Fruit fly (Drosophila melanogaster) S2 (cell line): ENCODE data around the gene ph-d.

Experiments
- CG8478 ChIP-seq: fragments of >200 bp; optimal IDR thresholded peaks from 2 replicates; lab custom pipeline; 2018
- CTCF ChIP-seq, 2 experiments: fragments of >200 bp; optimal IDR thresholded peaks; 2 replicates each; lab custom pipeline; 2018

DNA sequence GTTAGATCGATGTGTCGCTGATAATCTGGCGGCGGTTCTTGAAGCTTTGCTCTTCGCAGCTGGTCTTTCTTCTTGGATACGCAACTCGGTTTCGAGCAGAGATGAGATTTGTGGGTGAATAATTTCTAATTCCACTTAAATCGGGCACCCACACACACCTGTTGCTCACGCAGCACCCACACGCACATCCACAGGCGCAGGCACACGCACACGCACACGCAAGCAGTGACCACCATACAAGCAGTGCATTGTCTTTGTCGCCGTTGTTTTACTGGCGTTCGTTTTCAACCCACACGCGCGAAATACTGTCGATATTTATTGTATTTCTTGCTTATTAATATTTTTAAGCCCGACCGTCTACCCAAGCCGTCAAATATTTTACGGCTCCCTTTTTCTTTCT is 26.7 kb downstream of the ph-d start:
- TF ChIP-seq CTCF (optimal IDR thresholded peaks at IDR 0.05; lab: Kevin White, UChicago), result no peak
- no peak for TF ChIP-seq CG8478 (lab: Kevin White, UChicago)
